Worm (Caenorhabditis elegans) whole organism, L2 larva: ENCODE data around the gene C06A12.8.

Experiments
- Y55F3AM.14 ChIP-seq: fragments of 200-800 bp; sonication (Bioruptor generic); optimal IDR thresholded peaks from 2 replicates; lab custom pipeline; 2018; ENCODE audit warnings: mild to moderate bottlenecking, missing genetic modification characterization, missing compliant biosample characterization
- alr-1 ChIP-seq: fragments of 150-350 bp; optimal IDR thresholded peaks from 2 replicates; lab custom pipeline; 2014; ENCODE audit warnings: missing biosample characterization, missing genetic modification characterization
- ama-1 ChIP-seq: fragments of 150-350 bp; optimal IDR thresholded peaks from 2 replicates; lab custom pipeline; 2018; ENCODE audit warnings: inconsistent platforms
- dmd-4 ChIP-seq: sonication (generic microtip); optimal IDR thresholded peaks from 2 replicates; lab custom pipeline; 2017; ENCODE audit warnings: missing biosample characterization, missing genetic modification characterization
- nhr-23 ChIP-seq: fragments of 150-350 bp; optimal IDR thresholded peaks from 2 replicates; lab custom pipeline; 2014; ENCODE audit warnings: missing biosample characterization, missing genetic modification reagents, missing genetic modification characterization
- nhr-77 ChIP-seq: fragments of 150-350 bp; optimal IDR thresholded peaks from 2 replicates; lab custom pipeline; 2014; ENCODE audit warnings: missing biosample characterization, missing genetic modification characterization

- no peak for TF ChIP-seq dmd-4
- TF ChIP-seq nhr-77 (tag; lab: Kevin White, UChicago): no peak
- no peak for TF ChIP-seq ama-1 (lab: Kevin White, UChicago)
- no peak for TF ChIP-seq alr-1 (tag; lab: Kevin White, UChicago)
- no peak for TF ChIP-seq Y55F3AM.14
- TF ChIP-seq nhr-23: no peak
Observed at ce11 chrIV:17407491-17407890, 29.6 kb upstream of the C06A12.8 start, which contains the start of gene T02D1.9.
